Worm (Caenorhabditis elegans) whole organism, L2 larva: ENCODE data around the gene C52B9.4.

ENCODE experiments used
- R02D3.7 ChIP-seq: fragments of 150-350 bp; optimal IDR thresholded peaks from 2 replicates; lab custom pipeline; 2014; ENCODE audit warnings: missing biosample characterization, missing genetic modification characterization
- ceh-82 ChIP-seq: fragments of 150-350 bp; optimal IDR thresholded peaks from 2 replicates; lab custom pipeline; 2014; ENCODE audit warnings: missing biosample characterization, missing genetic modification characterization
- gmeb-1 ChIP-seq: fragments of 150-350 bp; optimal IDR thresholded peaks from 2 replicates; lab custom pipeline; 2014; ENCODE audit warnings: missing biosample characterization, missing genetic modification characterization
- lsy-2 ChIP-seq, 2 experiments: fragments of 150-350 bp in 1 of 2; sonication (generic microtip) in 1 of 2; optimal IDR thresholded peaks; 2 replicates each; lab custom pipeline; 2014 to 2017; ENCODE audit warnings: missing biosample characterization in 2 of 2, missing genetic modification characterization in 2 of 2
- nhr-11 ChIP-seq: fragments of 150-350 bp; optimal IDR thresholded peaks from 2 replicates; lab custom pipeline; 2014; ENCODE audit warnings: missing biosample characterization, missing genetic modification characterization
- snpc-4 ChIP-seq: fragments of 150-350 bp; optimal IDR thresholded peaks from 2 replicates; lab custom pipeline; 2014; ENCODE audit warnings: missing biosample characterization, missing genetic modification characterization
- unc-62 ChIP-seq: fragments of 150-350 bp; optimal IDR thresholded peaks from 2 replicates; lab custom pipeline; 2014; ENCODE audit warnings: missing biosample characterization, missing genetic modification reagents, missing genetic modification characterization

DNA sequence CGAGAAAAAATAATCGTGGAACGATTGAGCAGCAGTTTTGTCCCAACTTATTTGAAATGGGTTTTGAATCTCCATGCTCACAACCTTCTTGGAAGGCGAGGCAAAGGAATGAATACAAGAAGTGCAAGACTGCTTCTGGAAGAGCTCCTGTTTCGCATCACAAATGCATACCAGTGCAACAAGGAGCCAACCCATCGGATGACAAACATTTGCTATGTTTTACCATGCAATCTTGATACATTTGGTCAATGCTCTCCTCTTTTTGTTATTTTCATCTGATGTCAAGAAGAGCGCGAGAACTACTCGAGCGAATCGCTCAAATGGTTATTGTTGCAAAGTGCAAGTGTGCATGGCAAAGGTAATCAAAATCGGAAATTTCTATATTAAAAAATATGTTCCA lies 13.7 kb downstream of the C52B9.4 start, which contains the start of gene mec-18:
- TF ChIP-seq lsy-2 (tag; optimal IDR thresholded peaks at IDR 0.05; lab: Kevin White, UChicago) = no peak
- TF ChIP-seq snpc-4 = no peak
- no peak for TF ChIP-seq R02D3.7 (tag; lab: Kevin White, UChicago)
- no peak for TF ChIP-seq gmeb-1
- no peak for TF ChIP-seq unc-62 (GFP tag; lab: Kevin White, UChicago)
- TF ChIP-seq nhr-11 (tag; lab: Kevin White, UChicago) = no peak
- TF ChIP-seq ceh-82 (tag; lab: Kevin White, UChicago) = no peak
